Fruit fly (Drosophila melanogaster): Measurements from ENCODE around the gene del.

The del gene

dm6 chr2L:21163311-21163842, 15.0 kb upstream of the del start, which contains the start of gene Noc2 (continued):
- TF ChIP-seq CG4730 (GFP tag; IDR thresholded peaks at IDR 0.05), result peak; percentile 20; the same call in 1 of the 2 replicates
- TF ChIP-seq Sin3A (optimal IDR thresholded peaks at IDR 0.05), result no peak
- no peak for TF ChIP-seq NK7.1 (GFP tag; optimal IDR thresholded peaks at IDR 0.05)
- TF ChIP-seq Oaz (GFP tag; IDR thresholded peaks at IDR 0.05), result no peak
- no peak for TF ChIP-seq NC2β (GFP tag; optimal IDR thresholded peaks at IDR 0.05)
- TF ChIP-seq Adf1 (GFP tag; IDR thresholded peaks at IDR 0.05), result no peak
- peak; percentile 57 for TF ChIP-seq mam (GFP tag; optimal IDR thresholded peaks at IDR 0.05)
- peak; percentile 0 for TF ChIP-seq Sry-δ (GFP tag; optimal IDR thresholded peaks at IDR 0.05)
- TF ChIP-seq Ssrp (tag; optimal IDR thresholded peaks at IDR 0.05), result peak; percentile 29
- no peak for TF ChIP-seq CG14050 (GFP tag; IDR thresholded peaks at IDR 0.05)
- no peak for TF ChIP-seq prd (optimal IDR thresholded peaks at IDR 0.05)
- peak; percentile 72 for TF ChIP-seq prd (GFP tag; IDR thresholded peaks at IDR 0.05)
- TF ChIP-seq CG17802 (tag; optimal IDR thresholded peaks at IDR 0.05), result peak; percentile 27
- TF ChIP-seq CG10543 (GFP tag; optimal IDR thresholded peaks at IDR 0.05), result peak; percentile 45
- no peak for TF ChIP-seq hth (optimal IDR thresholded peaks at IDR 0.05)
- TF ChIP-seq CG5180 (GFP tag; optimal IDR thresholded peaks at IDR 0.05), result no peak
- TF ChIP-seq CG17359 (tag; optimal IDR thresholded peaks at IDR 0.05), result peak; percentile 7
- TF ChIP-seq dm (GFP tag; optimal IDR thresholded peaks at IDR 0.05), result peak; percentile 96
- no peak for TF ChIP-seq Dll (GFP tag; IDR thresholded peaks at IDR 0.05; ENCODE audit: partially characterized antibody)
- TF ChIP-seq Rfx (GFP tag; IDR thresholded peaks at IDR 0.05), result peak; percentile 68; the same call in 1 of the 2 replicates
- no peak for TF ChIP-seq ro (GFP tag; IDR thresholded peaks at IDR 0.05)
- TF ChIP-seq MESR4 (GFP tag; optimal IDR thresholded peaks at IDR 0.05), result peak; percentile 74
- peak; percentile 56 for TF ChIP-seq Sox100B (GFP tag; optimal IDR thresholded peaks at IDR 0.05)
- peak; percentile 4; the same call in 1 of the 2 replicates for TF ChIP-seq amos (GFP tag; IDR thresholded peaks at IDR 0.05; ENCODE audit: partially characterized antibody)
- peak; percentile 6 for TF ChIP-seq zen (tag; optimal IDR thresholded peaks at IDR 0.05)
- TF ChIP-seq seq (GFP tag; IDR thresholded peaks at IDR 0.05), result no peak
- no peak for TF ChIP-seq Deaf1 (tag; optimal IDR thresholded peaks at IDR 0.05)
- TF ChIP-seq zen2 (GFP tag; IDR thresholded peaks at IDR 0.05; ENCODE audit: partially characterized antibody), result no peak
- peak; percentile 42; the same call in 2 of the 3 replicates for TF ChIP-seq Mrtf (GFP tag; IDR thresholded peaks at IDR 0.05)
- TF ChIP-seq Hey (tag; optimal IDR thresholded peaks at IDR 0.05), result no peak
- TF ChIP-seq hbn (GFP tag; IDR thresholded peaks at IDR 0.05; ENCODE audit: partially characterized antibody), result no peak
- peak; percentile 46 for TF ChIP-seq cwo (GFP tag; optimal IDR thresholded peaks at IDR 0.05)
- peak; percentile 37 for TF ChIP-seq bcd (GFP tag; optimal IDR thresholded peaks at IDR 0.05)
- no peak for TF ChIP-seq ham (GFP tag; IDR thresholded peaks at IDR 0.05)
- TF ChIP-seq CG8388 (GFP tag; optimal IDR thresholded peaks at IDR 0.05), result peak; percentile 21
- no peak for TF ChIP-seq Asciz (GFP tag; optimal IDR thresholded peaks at IDR 0.05)
- no peak for TF ChIP-seq tx (GFP tag; optimal IDR thresholded peaks at IDR 0.05)
- no peak for TF ChIP-seq CG13123 (GFP tag; optimal IDR thresholded peaks at IDR 0.05)
- no peak for TF ChIP-seq ATbp (GFP tag; optimal IDR thresholded peaks at IDR 0.05)
- TF ChIP-seq Tbp (GFP tag; optimal IDR thresholded peaks at IDR 0.05), result no peak
- peak; percentile 36; the same call in 1 of the 2 replicates for TF ChIP-seq CG9215 (GFP tag; IDR thresholded peaks at IDR 0.05)
- TF ChIP-seq shn (GFP tag; optimal IDR thresholded peaks at IDR 0.05), result peak; percentile 10
- peak; percentile 84 for TF ChIP-seq Med (GFP tag)
- TF ChIP-seq CG33213 (GFP tag; optimal IDR thresholded peaks at IDR 0.05), result peak; percentile 45
- no peak for TF ChIP-seq CG31224 (GFP tag; IDR thresholded peaks at IDR 0.05)
- TF ChIP-seq ERR (GFP tag; optimal IDR thresholded peaks at IDR 0.05), result no peak
- TF ChIP-seq Eip74EF (GFP tag; optimal IDR thresholded peaks at IDR 0.05), result no peak
- no peak for TF ChIP-seq vnd (GFP tag; IDR thresholded peaks at IDR 0.05; ENCODE audit: partially characterized antibody)
- TF ChIP-seq chif (GFP tag; optimal IDR thresholded peaks at IDR 0.05), result peak in 1 of 2 experiments; percentile 17
- peak; percentile 41; the same call in 1 of the 2 replicates for TF ChIP-seq E2f2 (GFP tag; IDR thresholded peaks at IDR 0.05)
- TF ChIP-seq CG13894 (tag; optimal IDR thresholded peaks at IDR 0.05), result no peak
